Worm (Caenorhabditis elegans) whole organism, early embryonic: Measurements from ENCODE around the gene T22G5.1.

Experiments
- aly-1 ChIP-seq: sonication (generic microtip); optimal IDR thresholded peaks from 2 replicates; lab custom pipeline; 2016; ENCODE audit warnings: missing genetic modification characterization, missing compliant biosample characterization
- ama-1 ChIP-seq: fragments of 150-350 bp; optimal IDR thresholded peaks from 2 replicates; lab custom pipeline; 2014
- ceh-13 ChIP-seq: fragments of 200-800 bp; sonication (Bioruptor generic); optimal IDR thresholded peaks from 2 replicates; lab custom pipeline; 2018; ENCODE audit warnings: mild to moderate bottlenecking, missing genetic modification characterization, missing compliant biosample characterization
- hnd-1 ChIP-seq: sonication (generic microtip); optimal IDR thresholded peaks from 2 replicates; lab custom pipeline; 2016; ENCODE audit warnings: missing genetic modification characterization, missing compliant biosample characterization
- scrt-1 ChIP-seq: fragments of 200-800 bp; sonication (Bioruptor generic); IDR thresholded peaks from 2 replicates; pipeline ENCODE4 v1.3.6; 2022; ENCODE audit warnings: missing genetic modification characterization, missing compliant biosample characterization

ce11 chrV:13876529-13876928 is at the start of gene T22G5.1:
- TF ChIP-seq ceh-13 (no peak), hnd-1 (no peak), ama-1 (lab: Kevin White, UChicago) (no peak), scrt-1 (GFP tag; lab: Robert Waterston, UW) (no peak), aly-1 (tag; lab: Kevin White, UChicago) (no peak)
